Worm (Caenorhabditis elegans): ENCODE data around the gene fcmt-1.

fcmt-1 gene

DNA sequence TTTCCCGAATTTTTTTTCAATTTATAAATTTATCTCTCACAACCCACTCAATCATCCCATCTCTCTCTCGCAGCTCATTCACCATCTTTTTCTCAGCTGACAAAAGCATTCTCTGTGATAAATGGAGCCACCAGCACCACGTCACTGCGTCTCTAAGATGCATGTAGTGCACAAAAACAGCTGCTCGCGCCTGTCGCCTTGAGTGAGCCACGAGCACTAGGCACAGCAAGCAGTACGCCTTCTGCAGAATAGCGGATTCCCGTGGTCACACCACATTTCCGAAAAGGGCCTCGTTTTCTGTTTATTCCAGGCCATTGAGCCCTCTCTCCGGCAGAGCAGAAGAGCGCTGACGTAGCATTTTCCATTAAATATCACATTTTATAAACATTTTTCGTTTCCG lies 4.2 kb upstream of the fcmt-1 start, which contains the start of gene F13D12.10:
TSS of gene F13D12.10 (plus strand) at position 231 of the 400 bp plus-strand sequence.
- TF ChIP-seq ztf-4 (tag; optimal IDR thresholded peaks at IDR 0.05), result peak; percentile 45
- TF ChIP-seq lsy-2 (tag; optimal IDR thresholded peaks at IDR 0.05), result peak; percentile 17 to 34
- TF ChIP-seq lir-3 (tag; optimal IDR thresholded peaks at IDR 0.05; ENCODE audit: poor library complexity), result peak; percentile 26
- peak; percentile 54 for TF ChIP-seq lin-39 (tag; optimal IDR thresholded peaks at IDR 0.05)
- TF ChIP-seq nhr-85 (tag), result no peak
- no peak for TF ChIP-seq hlh-4 (tag; optimal IDR thresholded peaks at IDR 0.05)
- no peak for TF ChIP-seq ceh-63 (GFP tag; optimal IDR thresholded peaks at IDR 0.05)
- peak; percentile 39 for TF ChIP-seq swsn-7 (tag; optimal IDR thresholded peaks at IDR 0.05)
- TF ChIP-seq nhr-71 (tag; optimal IDR thresholded peaks at IDR 0.05), result peak; percentile 82
- TF ChIP-seq fos-1 (tag; optimal IDR thresholded peaks at IDR 0.05), result no peak
- TF ChIP-seq nhr-47 (tag; optimal IDR thresholded peaks at IDR 0.05), result peak; percentile 10
- peak in 1 of 3 experiments; percentile 10 for TF ChIP-seq dpl-1 (GFP tag; optimal IDR thresholded peaks at IDR 0.05)
- peak; percentile 37 for TF ChIP-seq nhr-20 (tag; optimal IDR thresholded peaks at IDR 0.05)
- peak; percentile 30 for TF ChIP-seq tbx-2 (tag; optimal IDR thresholded peaks at IDR 0.05)
- TF ChIP-seq efl-1 (optimal IDR thresholded peaks at IDR 0.05), result peak in 1 of 2 experiments; percentile 23
- TF ChIP-seq efl-1 (GFP tag; optimal IDR thresholded peaks at IDR 0.05 in 1 of 2), result peak in 1 of 2 experiments; percentile 68
- no peak for TF ChIP-seq sup-37 (GFP tag; optimal IDR thresholded peaks at IDR 0.05)
- TF ChIP-seq xbp-1 (tag; optimal IDR thresholded peaks at IDR 0.05), result peak; percentile 37
- no peak for TF ChIP-seq alr-1 (tag; optimal IDR thresholded peaks at IDR 0.05; ENCODE audit: borderline replicate concordance)
- peak; percentile 18 for TF ChIP-seq fkh-8 (tag; optimal IDR thresholded peaks at IDR 0.05)
- TF ChIP-seq rnt-1 (tag; optimal IDR thresholded peaks at IDR 0.05), result peak; percentile 85
- peak; percentile 58 for TF ChIP-seq snu-23 (GFP tag; optimal IDR thresholded peaks at IDR 0.05)
- peak; percentile 57 for TF ChIP-seq nhr-19 (GFP tag; conservative IDR thresholded peaks at IDR 0.05)
- no peak for TF ChIP-seq fkh-10 (GFP tag; optimal IDR thresholded peaks at IDR 0.05)
- TF ChIP-seq mdl-1 (tag; optimal IDR thresholded peaks at IDR 0.05), result peak in 1 of 2 experiments; percentile 45
- peak; percentile 83 for TF ChIP-seq lin-14 (GFP tag; optimal IDR thresholded peaks at IDR 0.05)

DNA sequence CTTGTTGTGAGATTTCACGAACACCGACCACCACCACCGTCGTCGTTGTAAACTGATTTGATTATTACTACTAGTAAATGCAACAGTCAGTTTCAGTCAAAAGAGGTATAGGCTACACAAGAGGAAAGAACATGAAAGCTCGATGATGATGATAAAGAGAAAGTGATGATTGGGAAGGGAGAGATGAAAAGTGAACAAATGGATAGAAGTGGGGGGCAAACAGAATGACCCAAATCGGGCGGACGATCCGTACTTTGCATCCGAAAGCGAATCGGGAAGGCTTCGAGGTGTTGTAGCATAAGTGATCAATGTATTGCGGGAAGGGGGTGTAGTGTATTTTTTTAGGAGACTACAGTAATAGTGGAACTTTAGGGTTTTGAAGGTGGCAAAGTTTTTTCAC lies 1.4 kb upstream of the fcmt-1 start:
- TF ChIP-seq pag-3 (tag; optimal IDR thresholded peaks at IDR 0.05; ENCODE audit: borderline replicate concordance, insufficient read depth) (no peak), nhr-84 (tag; optimal IDR thresholded peaks at IDR 0.05) (no peak), sox-4 (tag; optimal IDR thresholded peaks at IDR 0.05) (no peak), blmp-1 (tag; optimal IDR thresholded peaks at IDR 0.05) (peak; percentile 97), efl-3 (GFP tag; optimal IDR thresholded peaks at IDR 0.05) (no peak), efl-1 (optimal IDR thresholded peaks at IDR 0.05) (no peak), efl-1 (GFP tag; optimal IDR thresholded peaks at IDR 0.05 in 1 of 2) (peak in 1 of 2 experiments; percentile 15), egl-27 (tag; optimal IDR thresholded peaks at IDR 0.05) (no peak), vab-15 (tag; optimal IDR thresholded peaks at IDR 0.05) (no peak)

DNA sequence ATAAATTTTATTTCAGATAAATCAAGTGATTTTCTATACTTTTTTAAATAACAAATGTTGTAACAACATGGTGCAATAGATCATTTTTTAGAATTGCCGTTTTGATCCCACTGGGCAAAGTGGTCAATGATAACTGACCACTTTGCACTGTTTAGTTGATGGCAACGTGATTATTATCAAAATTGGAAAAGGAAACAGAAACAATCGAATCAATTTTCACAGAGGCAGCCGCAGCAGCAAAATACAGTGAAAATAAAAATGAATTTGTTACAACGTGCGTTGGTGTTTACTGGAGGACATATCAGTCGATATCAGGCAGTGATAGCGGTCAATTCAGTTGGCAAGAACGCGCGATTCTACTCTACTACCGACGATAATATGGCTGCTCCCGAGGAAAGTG lies 3.6 kb downstream of the fcmt-1 start, which contains the start of gene VF13D12L.3:
TSS of gene VF13D12L.3 (plus strand) at position 223 of the 400 bp plus-strand sequence.
- TF ChIP-seq ces-1 (GFP tag; optimal IDR thresholded peaks at IDR 0.05) (no peak), nhr-85 (tag) (peak; percentile 32), blmp-1 (tag; optimal IDR thresholded peaks at IDR 0.05) (peak; percentile 71), nhr-71 (tag; optimal IDR thresholded peaks at IDR 0.05) (peak; percentile 15), ceh-90 (tag; optimal IDR thresholded peaks at IDR 0.05) (no peak), tlp-1 (tag; optimal IDR thresholded peaks at IDR 0.05) (no peak), lin-35 (GFP tag; optimal IDR thresholded peaks at IDR 0.05) (peak in 1 of 2 experiments; percentile 3), nhr-90 (tag; optimal IDR thresholded peaks at IDR 0.05; ENCODE audit: poor library complexity) (peak; percentile 7), lsy-2 (tag; optimal IDR thresholded peaks at IDR 0.05) (no peak), C04F5.9 (tag; optimal IDR thresholded peaks at IDR 0.05) (no peak), elt-3 (tag; optimal IDR thresholded peaks at IDR 0.05) (peak in 1 of 6 experiments; percentile 13), F16B12.6 (tag; optimal IDR thresholded peaks at IDR 0.05) (no peak), aly-2 (tag; optimal IDR thresholded peaks at IDR 0.05) (no peak)

Measured in whole organism, L1 larva.